Worm (Caenorhabditis elegans) whole organism, L4 larva: ENCODE results near the gene pei-1.

ENCODE experiments used
- F49E8.2 ChIP-seq: sonication (generic microtip); optimal IDR thresholded peaks from 2 replicates; lab custom pipeline; 2016; ENCODE audit warnings: missing compliant biosample characterization, mild to moderate bottlenecking, missing genetic modification characterization, borderline replicate concordance
- lir-3 ChIP-seq: sonication (generic microtip); optimal IDR thresholded peaks from 2 replicates; lab custom pipeline; 2016; ENCODE audit warnings: mild to moderate bottlenecking, missing genetic modification characterization, missing compliant biosample characterization

ce11 chrIV:9609095-9609494 lies 16.8 kb upstream of the pei-1 start:
- no peak for TF ChIP-seq lir-3 (tag; lab: Kevin White, UChicago)
- no peak for TF ChIP-seq F49E8.2 (tag; lab: Kevin White, UChicago)
